Fruit fly (Drosophila melanogaster) whole organism, embryonic: ENCODE measurements around the gene bun.
A peak's percentile ranks its signal among the peaks of the same experiment; 100 is the strongest.

Experiments used
- Abd-B ChIP-seq: fragments of 200-800 bp; sonication (Bioruptor generic); optimal IDR thresholded peaks from 2 replicates; lab custom pipeline; 2018; ENCODE audit warnings: missing biosample characterization, mild to moderate bottlenecking, missing genetic modification characterization, moderate library complexity
- Ada2b ChIP-seq: fragments of 200-800 bp; sonication (Bioruptor generic); IDR thresholded peaks from 2 replicates; pipeline ENCODE4 v1.3.6; 2022; ENCODE audit warnings: missing biosample characterization, missing genetic modification characterization
- Bgb ChIP-seq: fragments of 200-800 bp; sonication (Bioruptor generic); IDR thresholded peaks from 2 replicates; pipeline ENCODE4 v1.3.6; 2022; ENCODE audit warnings: missing biosample characterization, missing genetic modification characterization; ENCODE audit not compliant: partially characterized antibody
- Bteb2 ChIP-seq: fragments of 200-800 bp; sonication (Bioruptor generic); optimal IDR thresholded peaks from 2 replicates; lab custom pipeline; 2016; ENCODE audit warnings: missing biosample characterization, missing genetic modification characterization
- CG10321 ChIP-seq: fragments of 200-800 bp; sonication (Bioruptor generic); IDR thresholded peaks from 2 replicates; pipeline ENCODE4 v1.3.6; 2022; ENCODE audit warnings: missing biosample characterization, missing genetic modification characterization
- CG10543 ChIP-seq: fragments of 200-800 bp; sonication (Bioruptor generic); optimal IDR thresholded peaks from 3 replicates; lab custom pipeline; 2017; ENCODE audit warnings: missing biosample characterization, mild to moderate bottlenecking, missing genetic modification characterization, moderate library complexity
- CG10654 ChIP-seq: fragments of 200-800 bp; sonication (Bioruptor generic); optimal IDR thresholded peaks from 2 replicates; lab custom pipeline; 2016; ENCODE audit warnings: missing biosample characterization, missing genetic modification characterization
- CG11093 ChIP-seq: fragments of 200-800 bp; sonication (Bioruptor generic); IDR thresholded peaks from 3 replicates; pipeline ENCODE4 v1.3.6; 2022; ENCODE audit warnings: missing biosample characterization, missing genetic modification characterization
- CG12155 ChIP-seq: fragments of 200-800 bp; sonication (Bioruptor generic); optimal IDR thresholded peaks from 3 replicates; lab custom pipeline; 2016; ENCODE audit warnings: missing biosample characterization, missing genetic modification characterization
- CG17328 ChIP-seq: fragments of 200-800 bp; sonication (Bioruptor generic); IDR thresholded peaks from 2 replicates; pipeline ENCODE4 v1.3.6; 2022; ENCODE audit warnings: missing biosample characterization, missing genetic modification characterization
- CG32772 ChIP-seq: fragments of 200-800 bp; sonication (Bioruptor generic); IDR thresholded peaks from 2 replicates; pipeline ENCODE4 v1.3.6; 2022; ENCODE audit warnings: missing biosample characterization, missing genetic modification characterization
- CG3281 ChIP-seq: fragments of 200-800 bp; sonication (Bioruptor generic); optimal IDR thresholded peaks from 3 replicates; lab custom pipeline; 2017; ENCODE audit warnings: missing biosample characterization, mild to moderate bottlenecking, missing genetic modification characterization
- CG4328 ChIP-seq: fragments of 200-800 bp; sonication (Bioruptor generic); optimal IDR thresholded peaks from 3 replicates; lab custom pipeline; 2017; ENCODE audit warnings: missing biosample characterization, missing genetic modification reagents, missing genetic modification characterization
- CG4360 ChIP-seq: fragments of 200-800 bp; sonication (Bioruptor generic); IDR thresholded peaks from 2 replicates; pipeline ENCODE4 v1.3.6; 2022; ENCODE audit warnings: missing biosample characterization, missing genetic modification characterization
- CG4854 ChIP-seq: fragments of 200-800 bp; sonication (Bioruptor generic); optimal IDR thresholded peaks from 2 replicates; lab custom pipeline; 2016; ENCODE audit warnings: missing biosample characterization, missing genetic modification characterization, inconsistent platforms
- CG5180 ChIP-seq: fragments of 200-800 bp; sonication (Bioruptor generic); optimal IDR thresholded peaks from 3 replicates; lab custom pipeline; 2017; ENCODE audit warnings: missing biosample characterization, missing genetic modification characterization, mild to moderate bottlenecking, moderate library complexity, missing genetic modification reagents
- CG5953 ChIP-seq: fragments of 200-800 bp; sonication (Bioruptor generic); IDR thresholded peaks from 2 replicates; pipeline ENCODE4 v1.3.6; 2022; ENCODE audit warnings: missing biosample characterization, missing genetic modification characterization
- CG6254 ChIP-seq: fragments of 200-800 bp; sonication (Bioruptor generic); optimal IDR thresholded peaks from 3 replicates; lab custom pipeline; 2017; ENCODE audit warnings: mild to moderate bottlenecking, missing biosample characterization, missing genetic modification reagents, missing genetic modification characterization
- CG9215 ChIP-seq: fragments of 200-800 bp; sonication (Bioruptor generic); IDR thresholded peaks from 2 replicates; pipeline ENCODE4 v1.3.6; 2022; ENCODE audit warnings: missing biosample characterization, missing genetic modification characterization
- CG9817 ChIP-seq: fragments of 200-800 bp; sonication (Bioruptor generic); optimal IDR thresholded peaks from 2 replicates; lab custom pipeline; 2018; ENCODE audit warnings: missing biosample characterization, mild to moderate bottlenecking, missing genetic modification characterization, moderate library complexity
- D19B ChIP-seq: fragments of 200-800 bp; sonication (Bioruptor generic); optimal IDR thresholded peaks from 2 replicates; lab custom pipeline; 2017; ENCODE audit warnings: missing biosample characterization, mild to moderate bottlenecking, missing genetic modification characterization
- Deaf1 ChIP-seq: fragments of 200-800 bp; optimal IDR thresholded peaks from 3 replicates; lab custom pipeline; 2019; ENCODE audit warnings: missing biosample characterization, mild to moderate bottlenecking, missing genetic modification characterization, moderate library complexity
- Dip3 ChIP-seq: fragments of 200-800 bp; sonication (Bioruptor generic); optimal IDR thresholded peaks from 3 replicates; lab custom pipeline; 2016; ENCODE audit warnings: missing biosample characterization, missing genetic modification characterization
- Drgx ChIP-seq: fragments of 200-800 bp; sonication (Bioruptor generic); IDR thresholded peaks from 2 replicates; pipeline ENCODE4 v1.3.6; 2022; ENCODE audit warnings: missing biosample characterization, missing genetic modification characterization
- Fer2 ChIP-seq: fragments of 200-800 bp; sonication (Bioruptor generic); optimal IDR thresholded peaks from 2 replicates; lab custom pipeline; 2018; ENCODE audit warnings: missing biosample characterization, mild to moderate bottlenecking, missing genetic modification characterization, moderate library complexity
- HHEX ChIP-seq: fragments of 200-800 bp; sonication (Bioruptor generic); optimal IDR thresholded peaks from 3 replicates; lab custom pipeline; 2017; ENCODE audit warnings: missing biosample characterization, mild to moderate bottlenecking, missing genetic modification characterization, missing genetic modification reagents
- Hey ChIP-seq: fragments of 200-800 bp; sonication (Bioruptor generic); optimal IDR thresholded peaks from 3 replicates; lab custom pipeline; 2018; ENCODE audit warnings: missing biosample characterization, mild to moderate bottlenecking, missing genetic modification characterization
- Lpt ChIP-seq: fragments of >200 bp; optimal IDR thresholded peaks from 2 replicates; lab custom pipeline; 2018; ENCODE audit warnings: missing biosample characterization, missing genetic modification characterization
- Med ChIP-seq: fragments of 200-800 bp; sonication (Bioruptor generic); peaks from one replicate; lab custom pipeline; 2016; ENCODE audit warnings: missing biosample characterization, missing genetic modification characterization, mild to moderate bottlenecking, inconsistent platforms, moderate library complexity
- Myb ChIP-seq: fragments of 200-800 bp; sonication (Bioruptor generic); optimal IDR thresholded peaks from 2 replicates; lab custom pipeline; 2016; ENCODE audit warnings: missing biosample characterization, missing genetic modification characterization
- Ssrp ChIP-seq: fragments of 200-800 bp; sonication (Bioruptor generic); optimal IDR thresholded peaks from 2 replicates; lab custom pipeline; 2018; ENCODE audit warnings: missing biosample characterization, mild to moderate bottlenecking, missing genetic modification characterization, moderate library complexity
- Trl ChIP-seq, 3 experiments: fragments of >200 bp in 2 of 3; fragments of 200-800 bp in 1 of 3; sonication (Bioruptor generic) in 1 of 3; optimal IDR thresholded peaks; 2 replicates in 1 of 3; 3 replicates in 2 of 3; lab custom pipeline; 2016 to 2017; ENCODE audit warnings: missing biosample characterization in 1 of 3, missing genetic modification characterization in 1 of 3
- Xrp1 ChIP-seq: fragments of 200-800 bp; sonication (Bioruptor generic); IDR thresholded peaks from 2 replicates; pipeline ENCODE4 v1.3.6; 2022; ENCODE audit warnings: missing biosample characterization, missing genetic modification characterization
- amos ChIP-seq: fragments of 200-800 bp; sonication (Bioruptor generic); IDR thresholded peaks from 2 replicates; pipeline ENCODE4 v1.3.6; 2022; ENCODE audit warnings: missing biosample characterization, missing genetic modification characterization; ENCODE audit not compliant: partially characterized antibody
- ash1 ChIP-seq: fragments of 200-800 bp; sonication (Bioruptor generic); optimal IDR thresholded peaks from 2 replicates; lab custom pipeline; 2018; ENCODE audit warnings: missing biosample characterization, mild to moderate bottlenecking, missing genetic modification characterization
- chinmo ChIP-seq: fragments of 200-800 bp; sonication (Bioruptor generic); IDR thresholded peaks from 4 replicates; pipeline ENCODE4 v1.3.6; 2022; ENCODE audit warnings: missing biosample characterization, missing genetic modification characterization; ENCODE audit not compliant: partially characterized antibody
- ci ChIP-seq: fragments of 200-800 bp; sonication (Bioruptor generic); IDR thresholded peaks from 3 replicates; pipeline ENCODE4 v1.3.6; 2022; ENCODE audit warnings: missing biosample characterization, missing genetic modification characterization
- exex ChIP-seq: fragments of 200-800 bp; sonication (Bioruptor generic); optimal IDR thresholded peaks from 4 replicates; lab custom pipeline; 2018; ENCODE audit warnings: missing biosample characterization, mild to moderate bottlenecking, missing genetic modification characterization, moderate library complexity
- ftz-f1 ChIP-seq: fragments of 200-800 bp; sonication (Bioruptor generic); optimal IDR thresholded peaks from 2 replicates; lab custom pipeline; 2016; ENCODE audit warnings: missing biosample characterization, missing genetic modification characterization
- mld ChIP-seq: fragments of 200-800 bp; sonication (Bioruptor generic); IDR thresholded peaks from 3 replicates; pipeline ENCODE4 v1.3.6; 2022; ENCODE audit warnings: missing biosample characterization, missing genetic modification characterization; ENCODE audit not compliant: partially characterized antibody
- pum ChIP-seq: fragments of 200-800 bp; sonication (Bioruptor generic); optimal IDR thresholded peaks from 2 replicates; lab custom pipeline; 2016; ENCODE audit warnings: missing biosample characterization, missing genetic modification characterization
- ro ChIP-seq: fragments of 200-800 bp; sonication (Bioruptor generic); IDR thresholded peaks from 2 replicates; pipeline ENCODE4 v1.3.6; 2022; ENCODE audit warnings: missing biosample characterization, missing genetic modification characterization
- sens ChIP-seq: fragments of 200-800 bp; sonication (Bioruptor generic); peaks from one replicate; lab custom pipeline; 2016; ENCODE audit warnings: missing biosample characterization, missing genetic modification characterization
- sens-2 ChIP-seq: fragments of 200-800 bp; sonication (Bioruptor generic); IDR thresholded peaks from 2 replicates; pipeline ENCODE4 v1.3.6; 2022; ENCODE audit warnings: missing biosample characterization, missing genetic modification characterization
- stwl ChIP-seq: fragments of 200-800 bp; sonication (Bioruptor generic); optimal IDR thresholded peaks from 3 replicates; lab custom pipeline; 2018; ENCODE audit warnings: missing biosample characterization, mild to moderate bottlenecking, missing genetic modification characterization, moderate library complexity
- sug ChIP-seq: fragments of 200-800 bp; optimal IDR thresholded peaks from 2 replicates; lab custom pipeline; 2019; ENCODE audit warnings: missing biosample characterization, mild to moderate bottlenecking, missing genetic modification characterization, moderate library complexity
- toy ChIP-seq: fragments of 200-800 bp; sonication (Bioruptor generic); IDR thresholded peaks from 2 replicates; pipeline ENCODE4 v1.3.6; 2022; ENCODE audit warnings: missing biosample characterization, missing genetic modification characterization
- yki ChIP-seq: fragments of >200 bp; optimal IDR thresholded peaks from 3 replicates; lab custom pipeline; 2018
- zen ChIP-seq: fragments of 200-800 bp; sonication (Bioruptor generic); optimal IDR thresholded peaks from 3 replicates; lab custom pipeline; 2018; ENCODE audit warnings: missing biosample characterization, mild to moderate bottlenecking, missing genetic modification characterization, moderate library complexity

bun gene

dm6 chr2L:12504006-12504885 is 42.2 kb downstream of the bun start (continued):
- TF ChIP-seq Ssrp (tag; lab: Kevin White, UChicago) (no peak), CG4854 (GFP tag; lab: Kevin White, UChicago) (no peak), ftz-f1 (GFP tag; lab: Kevin White, UChicago) (no peak), Drgx (GFP tag; lab: Robert Waterston, UW) (peak; percentile 11; the same call in 1 of the 2 replicates), mld (GFP tag; lab: Robert Waterston, UW) (no peak), Deaf1 (tag; lab: Kevin White, UChicago) (peak; percentile 11), stwl (tag; lab: Kevin White, UChicago) (no peak), CG9215 (GFP tag; lab: Robert Waterston, UW) (no peak), Myb (GFP tag; lab: Kevin White, UChicago) (no peak), CG11093 (GFP tag; lab: Robert Waterston, UW) (no peak), CG10654 (no peak), Hey (no peak), Xrp1 (GFP tag; lab: Robert Waterston, UW) (no peak), CG12155 (GFP tag; lab: Kevin White, UChicago) (no peak), HHEX (no peak), Trl (optimal IDR thresholded peaks at IDR 0.05; lab: Kevin White, UChicago) (peak; percentile 47 to 63), Trl (GFP tag; optimal IDR thresholded peaks at IDR 0.05; lab: Kevin White, UChicago) (no peak), CG32772 (no peak), pum (GFP tag; lab: Kevin White, UChicago) (no peak), sug (tag; lab: Kevin White, UChicago) (no peak), Fer2 (tag; lab: Kevin White, UChicago) (no peak), Ada2b (no peak), Abd-B (GFP tag; lab: Kevin White, UChicago) (no peak), sens (GFP tag; lab: Kevin White, UChicago) (no peak), chinmo (0 out of 4 replicates have a peak, but pooled peaks have one; percentile 53), D19B (no peak), CG3281 (GFP tag; lab: Kevin White, UChicago) (peak; percentile 24), zen (tag; lab: Kevin White, UChicago) (no peak), amos (GFP tag; lab: Robert Waterston, UW) (no peak), CG5180 (GFP tag; lab: Kevin White, UChicago) (peak; percentile 68), Med (GFP tag; lab: Kevin White, UChicago) (peak; percentile 57), CG6254 (GFP tag; lab: Kevin White, UChicago) (no peak), yki (lab: Kevin White, UChicago) (no peak), ash1 (GFP tag; lab: Kevin White, UChicago) (no peak), CG9817 (tag; lab: Kevin White, UChicago) (no peak), CG10321 (GFP tag; lab: Robert Waterston, UW) (no peak), CG17328 (GFP tag; lab: Robert Waterston, UW) (no peak), Bgb (GFP tag; lab: Robert Waterston, UW) (no peak), CG4328 (GFP tag; lab: Kevin White, UChicago) (no peak), sens-2 (GFP tag; lab: Robert Waterston, UW) (no peak), CG10543 (GFP tag; lab: Kevin White, UChicago) (no peak), ci (GFP tag; lab: Robert Waterston, UW) (peak; percentile 30; the same call in 1 of the 3 replicates), CG4360 (GFP tag; lab: Robert Waterston, UW) (no peak), CG5953 (GFP tag; lab: Robert Waterston, UW) (0 out of 2 replicates have a peak, but pooled peaks have one; percentile 21), Lpt (GFP tag; lab: Kevin White, UChicago) (no peak), toy (no peak), ro (GFP tag; lab: Robert Waterston, UW) (no peak), exex (peak; percentile 42), Dip3 (no peak), Bteb2 (GFP tag; lab: Kevin White, UChicago) (no peak)
